Fruit fly (Drosophila melanogaster) whole organism, embryonic: ENCODE measurements around the gene CG3630.

Experiments used
- Ada2b ChIP-seq: fragments of 200-800 bp; sonication (Bioruptor generic); IDR thresholded peaks from 2 replicates; pipeline ENCODE4 v1.3.6; 2022; ENCODE audit warnings: missing biosample characterization, missing genetic modification characterization
- BtbVII ChIP-seq: fragments of 200-800 bp; sonication (Bioruptor generic); optimal IDR thresholded peaks from 3 replicates; lab custom pipeline; 2017; ENCODE audit warnings: missing biosample characterization, mild to moderate bottlenecking, missing genetic modification characterization
- CG11085 ChIP-seq: fragments of 200-800 bp; sonication (Bioruptor generic); IDR thresholded peaks from 2 replicates; pipeline ENCODE4 v1.3.6; 2022; ENCODE audit warnings: missing biosample characterization, missing genetic modification characterization
- CG11093 ChIP-seq: fragments of 200-800 bp; sonication (Bioruptor generic); IDR thresholded peaks from 3 replicates; pipeline ENCODE4 v1.3.6; 2022; ENCODE audit warnings: missing biosample characterization, missing genetic modification characterization
- CG11398 ChIP-seq: fragments of 200-800 bp; sonication (Bioruptor generic); optimal IDR thresholded peaks from 2 replicates; lab custom pipeline; 2016; ENCODE audit warnings: missing biosample characterization, missing genetic modification characterization
- CG11456 ChIP-seq: fragments of 200-800 bp; sonication (Bioruptor generic); IDR thresholded peaks from 3 replicates; pipeline ENCODE4 v1.3.6; 2022; ENCODE audit warnings: missing biosample characterization, missing genetic modification characterization
- CG12769 ChIP-seq: fragments of 200-800 bp; sonication (Bioruptor generic); optimal IDR thresholded peaks from 2 replicates; lab custom pipeline; 2019; ENCODE audit warnings: missing biosample characterization, mild to moderate bottlenecking, missing genetic modification characterization, moderate library complexity
- CG13296 ChIP-seq: fragments of 200-800 bp; sonication (Bioruptor generic); optimal IDR thresholded peaks from 3 replicates; lab custom pipeline; 2018; ENCODE audit warnings: missing biosample characterization, mild to moderate bottlenecking, missing genetic modification characterization
- CG14965 ChIP-seq: fragments of 200-800 bp; sonication (Bioruptor generic); optimal IDR thresholded peaks from 2 replicates; lab custom pipeline; 2016; ENCODE audit warnings: missing biosample characterization, missing genetic modification characterization, borderline replicate concordance
- CG15269 ChIP-seq: fragments of 200-800 bp; sonication (Bioruptor generic); optimal IDR thresholded peaks from 2 replicates; lab custom pipeline; 2018; ENCODE audit warnings: missing biosample characterization, mild to moderate bottlenecking, missing genetic modification characterization, moderate library complexity
- CG15514 ChIP-seq: fragments of 200-800 bp; sonication (Bioruptor generic); optimal IDR thresholded peaks from 3 replicates; lab custom pipeline; 2017; ENCODE audit warnings: missing biosample characterization, missing genetic modification characterization, mild to moderate bottlenecking, moderate library complexity, missing genetic modification reagents
- CG15601 ChIP-seq: fragments of 200-800 bp; sonication (Bioruptor generic); optimal IDR thresholded peaks from 3 replicates; lab custom pipeline; 2019; ENCODE audit warnings: missing biosample characterization, mild to moderate bottlenecking, missing genetic modification characterization, moderate library complexity
- CG18599 ChIP-seq: fragments of 200-800 bp; sonication (Bioruptor generic); optimal IDR thresholded peaks from 3 replicates; lab custom pipeline; 2017; ENCODE audit warnings: missing biosample characterization, missing genetic modification characterization, mild to moderate bottlenecking, moderate library complexity, missing genetic modification reagents
- CG2120 ChIP-seq: fragments of 200-800 bp; sonication (Bioruptor generic); optimal IDR thresholded peaks from 3 replicates; lab custom pipeline; 2016; ENCODE audit warnings: missing biosample characterization, missing genetic modification characterization
- CG2678 ChIP-seq: fragments of 200-800 bp; sonication (Bioruptor generic); optimal IDR thresholded peaks from 3 replicates; lab custom pipeline; 2019; ENCODE audit warnings: missing biosample characterization, mild to moderate bottlenecking, missing genetic modification characterization, moderate library complexity
- CG2712 ChIP-seq: fragments of 200-800 bp; optimal IDR thresholded peaks from 3 replicates; lab custom pipeline; 2019; ENCODE audit warnings: missing biosample characterization, mild to moderate bottlenecking, missing genetic modification characterization, moderate library complexity
- CG32772 ChIP-seq: fragments of 200-800 bp; sonication (Bioruptor generic); IDR thresholded peaks from 2 replicates; pipeline ENCODE4 v1.3.6; 2022; ENCODE audit warnings: missing biosample characterization, missing genetic modification characterization
- CG3281 ChIP-seq: fragments of 200-800 bp; sonication (Bioruptor generic); optimal IDR thresholded peaks from 3 replicates; lab custom pipeline; 2017; ENCODE audit warnings: missing biosample characterization, mild to moderate bottlenecking, missing genetic modification characterization
- CG8765 ChIP-seq: fragments of 200-800 bp; sonication (Bioruptor generic); IDR thresholded peaks from 2 replicates; pipeline ENCODE4 v1.3.6; 2022; ENCODE audit warnings: missing biosample characterization, missing genetic modification characterization
- CG9797 ChIP-seq: fragments of 200-800 bp; sonication (Bioruptor generic); optimal IDR thresholded peaks from 3 replicates; lab custom pipeline; 2018; ENCODE audit warnings: missing biosample characterization, mild to moderate bottlenecking, missing genetic modification characterization
- Deaf1 ChIP-seq: fragments of 200-800 bp; optimal IDR thresholded peaks from 3 replicates; lab custom pipeline; 2019; ENCODE audit warnings: missing biosample characterization, mild to moderate bottlenecking, missing genetic modification characterization, moderate library complexity
- Drgx ChIP-seq: fragments of 200-800 bp; sonication (Bioruptor generic); IDR thresholded peaks from 2 replicates; pipeline ENCODE4 v1.3.6; 2022; ENCODE audit warnings: missing biosample characterization, missing genetic modification characterization
- Fer1 ChIP-seq: fragments of 200-800 bp; sonication (Bioruptor generic); optimal IDR thresholded peaks from 2 replicates; lab custom pipeline; 2017; ENCODE audit warnings: missing biosample characterization, mild to moderate bottlenecking, missing genetic modification characterization
- Fer3 ChIP-seq: fragments of 200-800 bp; sonication (Bioruptor generic); optimal IDR thresholded peaks from 2 replicates; lab custom pipeline; 2018; ENCODE audit warnings: missing biosample characterization, mild to moderate bottlenecking, missing genetic modification characterization, moderate library complexity
- HLH54F ChIP-seq: fragments of 200-800 bp; sonication (Bioruptor generic); optimal IDR thresholded peaks from 3 replicates; lab custom pipeline; 2016; ENCODE audit warnings: missing biosample characterization, missing genetic modification characterization
- Hand ChIP-seq: fragments of 200-800 bp; sonication (Bioruptor generic); optimal IDR thresholded peaks from 2 replicates; lab custom pipeline; 2017; ENCODE audit warnings: mild to moderate bottlenecking, missing biosample characterization, missing genetic modification reagents, missing genetic modification characterization
- HmgZ ChIP-seq: fragments of 200-800 bp; sonication (Bioruptor generic); optimal IDR thresholded peaks from 2 replicates; lab custom pipeline; 2018; ENCODE audit warnings: missing biosample characterization, mild to moderate bottlenecking, missing genetic modification characterization
- Hmr ChIP-seq: fragments of 200-800 bp; sonication (Bioruptor generic); optimal IDR thresholded peaks from 3 replicates; lab custom pipeline; 2017; ENCODE audit warnings: mild to moderate bottlenecking, missing biosample characterization, missing genetic modification reagents, missing genetic modification characterization
- MBD-R2 ChIP-seq: fragments of 200-800 bp; sonication (Bioruptor generic); IDR thresholded peaks from 2 replicates; pipeline ENCODE4 v1.3.6; 2022; ENCODE audit warnings: missing biosample characterization, missing genetic modification characterization
- Med ChIP-seq: fragments of 200-800 bp; sonication (Bioruptor generic); peaks from one replicate; lab custom pipeline; 2016; ENCODE audit warnings: missing biosample characterization, missing genetic modification characterization, mild to moderate bottlenecking, inconsistent platforms, moderate library complexity
- Meics ChIP-seq: fragments of 200-800 bp; sonication (Bioruptor generic); optimal IDR thresholded peaks from 2 replicates; lab custom pipeline; 2017; ENCODE audit warnings: missing biosample characterization, mild to moderate bottlenecking, missing genetic modification characterization
- PHDP ChIP-seq: fragments of 200-800 bp; sonication (Bioruptor generic); optimal IDR thresholded peaks from 3 replicates; lab custom pipeline; 2018; ENCODE audit warnings: missing biosample characterization, mild to moderate bottlenecking, missing genetic modification characterization, moderate library complexity
- Usf ChIP-seq: fragments of 200-800 bp; sonication (Bioruptor generic); optimal IDR thresholded peaks from 2 replicates; lab custom pipeline; 2017; ENCODE audit warnings: missing genotype, missing biosample characterization, missing genetic modification characterization
- br ChIP-seq: fragments of >200 bp; optimal IDR thresholded peaks from 2 replicates; lab custom pipeline; 2017
- ci ChIP-seq: fragments of 200-800 bp; sonication (Bioruptor generic); IDR thresholded peaks from 3 replicates; pipeline ENCODE4 v1.3.6; 2022; ENCODE audit warnings: missing biosample characterization, missing genetic modification characterization
- dmrt11E ChIP-seq: fragments of 200-800 bp; sonication (Bioruptor generic); optimal IDR thresholded peaks from 3 replicates; lab custom pipeline; 2018; ENCODE audit warnings: missing biosample characterization, mild to moderate bottlenecking, missing genetic modification characterization, moderate library complexity
- grau ChIP-seq: fragments of 200-800 bp; optimal IDR thresholded peaks from 3 replicates; lab custom pipeline; 2019; ENCODE audit warnings: missing biosample characterization, mild to moderate bottlenecking, missing genetic modification characterization, moderate library complexity
- grn ChIP-seq: fragments of 200-800 bp; sonication (Bioruptor generic); optimal IDR thresholded peaks from 3 replicates; lab custom pipeline; 2017; ENCODE audit warnings: missing biosample characterization, missing genetic modification characterization
- hb ChIP-seq: fragments of 200-800 bp; sonication (Bioruptor generic); IDR thresholded peaks from 3 replicates; pipeline ENCODE4 v1.3.6; 2022; ENCODE audit warnings: missing biosample characterization, missing genetic modification characterization; ENCODE audit not compliant: partially characterized antibody
- lab ChIP-seq: fragments of 200-800 bp; sonication (Bioruptor generic); optimal IDR thresholded peaks from 3 replicates; lab custom pipeline; 2017; ENCODE audit warnings: missing biosample characterization, missing genetic modification characterization, mild to moderate bottlenecking, moderate library complexity, missing genetic modification reagents
- lmd ChIP-seq: fragments of 200-800 bp; sonication (Bioruptor generic); IDR thresholded peaks from 2 replicates; pipeline ENCODE4 v1.3.6; 2022; ENCODE audit warnings: missing biosample characterization, missing genetic modification characterization
- mirr ChIP-seq: fragments of 200-800 bp; sonication (Bioruptor generic); optimal IDR thresholded peaks from 3 replicates; lab custom pipeline; 2018; ENCODE audit warnings: missing biosample characterization, mild to moderate bottlenecking, missing genetic modification characterization
- prd ChIP-seq, 3 experiments: fragments of >200 bp in 2 of 3; fragments of 200-800 bp in 1 of 3; sonication (Bioruptor generic) in 1 of 3; optimal IDR thresholded peaks in 2 of 3; IDR thresholded peaks in 1 of 3; 2 replicates in 2 of 3; 3 replicates in 1 of 3; pipeline versions ENCODE4 v1.3.6 to Lab custom; 2017 to 2022; ENCODE audit warnings: missing biosample characterization in 1 of 3, missing genetic modification characterization in 1 of 3
- row ChIP-seq: fragments of 200-800 bp; sonication (Bioruptor generic); IDR thresholded peaks from 3 replicates; pipeline ENCODE4 v1.3.6; 2022; ENCODE audit warnings: missing biosample characterization, missing genetic modification characterization
- sd ChIP-seq: fragments of 200-800 bp; sonication (Bioruptor generic); optimal IDR thresholded peaks from 3 replicates; lab custom pipeline; 2018; ENCODE audit warnings: missing biosample characterization, mild to moderate bottlenecking, missing genetic modification characterization, moderate library complexity
- slbo ChIP-seq: fragments of 200-800 bp; sonication (Bioruptor generic); IDR thresholded peaks from 2 replicates; pipeline ENCODE4 v1.3.6; 2022; ENCODE audit warnings: missing biosample characterization, missing genetic modification characterization
- tap ChIP-seq: fragments of 200-800 bp; optimal IDR thresholded peaks from 3 replicates; lab custom pipeline; 2019; ENCODE audit warnings: missing biosample characterization, mild to moderate bottlenecking, missing genetic modification characterization, moderate library complexity
- yki ChIP-seq: fragments of >200 bp; optimal IDR thresholded peaks from 3 replicates; lab custom pipeline; 2018
- zen ChIP-seq: fragments of 200-800 bp; sonication (Bioruptor generic); optimal IDR thresholded peaks from 3 replicates; lab custom pipeline; 2018; ENCODE audit warnings: missing biosample characterization, mild to moderate bottlenecking, missing genetic modification characterization, moderate library complexity
- zf30C ChIP-seq: fragments of 200-800 bp; sonication (Bioruptor generic); optimal IDR thresholded peaks from 3 replicates; lab custom pipeline; 2018; ENCODE audit warnings: missing biosample characterization, mild to moderate bottlenecking, missing genetic modification characterization

Gene CG3630

dm6 chrX:2161020-2161419, 976 bp upstream of the CG3630 start (continued):
- TF ChIP-seq grn (GFP tag; lab: Kevin White, UChicago), result peak; percentile 85
- peak; percentile 16 for TF ChIP-seq CG3281 (GFP tag; lab: Kevin White, UChicago)
- TF ChIP-seq Fer3 (tag; lab: Kevin White, UChicago), result peak; percentile 23
- 0 out of 3 replicates have a peak, but pooled peaks have one; percentile 19 for TF ChIP-seq ci (GFP tag; lab: Robert Waterston, UW)
- peak; percentile 72 for TF ChIP-seq CG18599
- TF ChIP-seq Hmr, result peak; percentile 44
- TF ChIP-seq CG14965 (GFP tag; lab: Kevin White, UChicago), result no peak
- TF ChIP-seq hb (GFP tag; lab: Robert Waterston, UW), result no peak
- peak; percentile 71 for TF ChIP-seq zf30C (GFP tag; lab: Kevin White, UChicago)
- peak; percentile 58 for TF ChIP-seq Deaf1 (tag; lab: Kevin White, UChicago)
- no peak for TF ChIP-seq CG2712
- TF ChIP-seq dmrt11E (tag; lab: Kevin White, UChicago), result no peak
- 0 out of 2 replicates have a peak, but pooled peaks have one; percentile 10 for TF ChIP-seq Ada2b
- TF ChIP-seq yki, result no peak
- peak; percentile 52; the same call in 1 of the 2 replicates for TF ChIP-seq slbo (GFP tag; lab: Robert Waterston, UW)
- TF ChIP-seq prd (optimal IDR thresholded peaks at IDR 0.05; lab: Kevin White, UChicago), result no peak
- 0 out of 3 replicates have a peak, but pooled peaks have one; percentile 7 for TF ChIP-seq prd (GFP tag; IDR thresholded peaks at IDR 0.05; lab: Robert Waterston, UW)
- no peak for TF ChIP-seq CG11093 (GFP tag; lab: Robert Waterston, UW)
- TF ChIP-seq lab (GFP tag; lab: Kevin White, UChicago), result peak; percentile 60
- no peak for TF ChIP-seq Usf (GFP tag; lab: Kevin White, UChicago)
- TF ChIP-seq br (lab: Kevin White, UChicago), result no peak
- TF ChIP-seq row, result peak; percentile 78
- TF ChIP-seq Fer1 (GFP tag; lab: Kevin White, UChicago), result peak; percentile 52
- peak; percentile 30 for TF ChIP-seq CG15514 (GFP tag; lab: Kevin White, UChicago)
- TF ChIP-seq CG12769 (tag; lab: Kevin White, UChicago), result peak; percentile 66
- peak; percentile 46 for TF ChIP-seq CG15269
- no peak for TF ChIP-seq CG9797
- TF ChIP-seq CG32772 (GFP tag; lab: Robert Waterston, UW), result no peak
- TF ChIP-seq BtbVII, result peak; percentile 23
- TF ChIP-seq zen (tag; lab: Kevin White, UChicago), result no peak
- no peak for TF ChIP-seq Drgx (GFP tag; lab: Robert Waterston, UW)
- TF ChIP-seq tap (tag; lab: Kevin White, UChicago), result no peak
- peak; percentile 55 for TF ChIP-seq CG2120 (GFP tag; lab: Kevin White, UChicago)
- TF ChIP-seq sd, result peak; percentile 37
- TF ChIP-seq HmgZ (tag; lab: Kevin White, UChicago), result peak; percentile 66
- TF ChIP-seq CG11085 (GFP tag; lab: Robert Waterston, UW), result no peak
- TF ChIP-seq PHDP (tag; lab: Kevin White, UChicago), result no peak
- peak; percentile 30 for TF ChIP-seq Hand (GFP tag; lab: Kevin White, UChicago)
- TF ChIP-seq HLH54F, result no peak
- TF ChIP-seq CG11456 (GFP tag; lab: Robert Waterston, UW), result no peak
- peak; percentile 72 for TF ChIP-seq Med (GFP tag; lab: Kevin White, UChicago)
- no peak for TF ChIP-seq CG8765 (GFP tag; lab: Robert Waterston, UW)
- no peak for TF ChIP-seq MBD-R2 (GFP tag; lab: Robert Waterston, UW)
- peak; percentile 68 for TF ChIP-seq mirr
- TF ChIP-seq CG11398 (GFP tag; lab: Kevin White, UChicago), result no peak
- TF ChIP-seq lmd (GFP tag; lab: Robert Waterston, UW), result peak; percentile 27; the same call in 1 of the 2 replicates
- peak; percentile 15 for TF ChIP-seq CG13296 (GFP tag; lab: Kevin White, UChicago)
- peak; percentile 39 for TF ChIP-seq Meics (GFP tag; lab: Kevin White, UChicago)
- TF ChIP-seq CG2678, result peak; percentile 39
- peak; percentile 8 for TF ChIP-seq grau
- TF ChIP-seq CG15601 (tag; lab: Kevin White, UChicago), result no peak
